Worm (Caenorhabditis elegans): ENCODE measurements around the gene F59D12.2.

DNA sequence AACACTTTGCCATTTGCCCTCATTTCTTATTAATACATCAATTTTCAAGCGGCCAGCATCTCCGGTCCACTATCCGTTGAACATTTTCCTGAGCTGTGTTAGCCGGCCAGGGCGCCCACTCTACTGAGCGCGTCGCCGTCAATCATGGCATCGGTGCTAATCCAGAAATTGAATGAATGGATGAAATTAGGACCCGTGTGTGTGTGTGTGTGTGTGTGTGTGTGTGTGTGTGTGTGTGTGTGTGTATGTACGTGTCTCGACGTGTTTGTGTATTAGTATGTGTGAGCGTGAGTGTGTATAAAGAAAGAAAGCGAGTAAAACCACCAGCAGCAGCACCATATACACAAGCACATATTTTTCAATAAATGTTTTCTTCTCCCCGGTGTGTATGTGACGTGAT lies 22.3 kb downstream of the F59D12.2 start:
- TF ChIP-seq flt-1 (GFP tag; IDR thresholded peaks at IDR 0.05) (no peak), tab-1 (GFP tag; IDR thresholded peaks at IDR 0.05) (no peak), ztf-23 (GFP tag; IDR thresholded peaks at IDR 0.05) (no peak), med-1 (GFP tag; optimal IDR thresholded peaks at IDR 0.05; ENCODE audit: insufficient read depth) (no peak), klf-2 (GFP tag; conservative IDR thresholded peaks at IDR 0.05) (no peak), T22C8.4 (GFP tag; IDR thresholded peaks at IDR 0.05) (no peak), ref-1 (GFP tag; conservative IDR thresholded peaks at IDR 0.05) (no peak), ztf-29 (GFP tag; IDR thresholded peaks at IDR 0.05) (no peak)

Measured in whole organism, midembryonic.